Worm (Caenorhabditis elegans) whole organism, young adult: ENCODE results near the gene pgm-2.
A peak's percentile ranks its signal among the peaks of the same experiment; 100 is the strongest.

ENCODE experiments used
- D2030.7 ChIP-seq: fragments of 200-800 bp; sonication (Bioruptor generic); IDR thresholded peaks from 2 replicates; pipeline ENCODE4 v1.3.6; 2022; ENCODE audit warnings: missing genetic modification reagents, missing genetic modification characterization, missing compliant biosample characterization
- F23B12.7 ChIP-seq: sonication (generic microtip); optimal IDR thresholded peaks from 2 replicates; lab custom pipeline; 2017; ENCODE audit warnings: missing genetic modification characterization, mild to moderate bottlenecking, missing compliant biosample characterization, antibody characterized with exemption, moderate library complexity; ENCODE audit not compliant: insufficient read depth
- F33H1.4 ChIP-seq: fragments of 200-800 bp; sonication (Bioruptor generic); IDR thresholded peaks from 2 replicates; pipeline ENCODE4 v1.3.6; 2022; ENCODE audit warnings: missing genetic modification reagents, missing genetic modification characterization, missing compliant biosample characterization
- F49E8.2 ChIP-seq: sonication (generic microtip); optimal IDR thresholded peaks from 3 replicates; lab custom pipeline; 2017; ENCODE audit warnings: missing genetic modification characterization, mild to moderate bottlenecking, missing compliant biosample characterization, antibody characterized with exemption, moderate library complexity; ENCODE audit not compliant: insufficient read depth
- F57C9.4 ChIP-seq: sonication (generic microtip); optimal IDR thresholded peaks from 2 replicates; lab custom pipeline; 2017; ENCODE audit warnings: mild to moderate bottlenecking, missing genetic modification characterization, missing compliant biosample characterization
- K12H6.12 ChIP-seq: fragments of 200-800 bp; sonication (Bioruptor generic); optimal IDR thresholded peaks from 2 replicates; lab custom pipeline; 2018; ENCODE audit warnings: mild to moderate bottlenecking, missing genetic modification characterization, missing compliant biosample characterization
- T26A5.8 ChIP-seq: sonication (generic microtip); optimal IDR thresholded peaks from 2 replicates; lab custom pipeline; 2016; ENCODE audit warnings: missing genetic modification characterization, missing compliant biosample characterization
- Y53F4B.3 ChIP-seq: fragments of 200-800 bp; sonication (Bioruptor generic); IDR thresholded peaks from 2 replicates; pipeline ENCODE4 v1.3.6; 2022; ENCODE audit warnings: missing genetic modification reagents, missing genetic modification characterization, missing compliant biosample characterization
- Y79H2A.3 ChIP-seq: fragments of 200-800 bp; sonication (Bioruptor generic); conservative IDR thresholded peaks from 2 replicates; pipeline ENCODE4 v1.3.6; 2022; ENCODE audit warnings: missing genetic modification reagents, missing genetic modification characterization, missing compliant biosample characterization
- Y95B8A.8 ChIP-seq: fragments of 200-800 bp; sonication (Bioruptor generic); IDR thresholded peaks from 2 replicates; pipeline ENCODE4 v1.3.6; 2022; ENCODE audit warnings: missing genetic modification reagents, missing genetic modification characterization, missing compliant biosample characterization
- ZK185.1 ChIP-seq: sonication (generic microtip); optimal IDR thresholded peaks from 2 replicates; lab custom pipeline; 2016; ENCODE audit warnings: mild to moderate bottlenecking, missing genetic modification characterization, missing compliant biosample characterization; ENCODE audit not compliant: poor library complexity, severe bottlenecking
- ama-1 ChIP-seq, 3 experiments: fragments of 150-350 bp in 1 of 3; sonication (generic microtip) in 2 of 3; optimal IDR thresholded peaks; 2 replicates each; lab custom pipeline; 2014 to 2018; ENCODE audit warnings: missing biosample characterization in 2 of 3, missing genetic modification characterization in 2 of 3, missing genetic modification reagents in 2 of 3
- aptf-2 ChIP-seq: fragments of 200-800 bp; sonication (Bioruptor generic); conservative IDR thresholded peaks from 2 replicates; pipeline ENCODE4 v1.3.6; 2022; ENCODE audit warnings: missing genetic modification reagents, missing genetic modification characterization, missing compliant biosample characterization
- athp-1 ChIP-seq: sonication (generic microtip); optimal IDR thresholded peaks from 2 replicates; lab custom pipeline; 2017; ENCODE audit warnings: mild to moderate bottlenecking, missing genetic modification characterization, missing compliant biosample characterization
- attf-6 ChIP-seq: fragments of 200-800 bp; sonication (Bioruptor generic); IDR thresholded peaks from 2 replicates; pipeline ENCODE4 v1.3.6; 2022; ENCODE audit warnings: missing genetic modification reagents, missing genetic modification characterization, missing compliant biosample characterization
- ceh-79 ChIP-seq: sonication (generic microtip); optimal IDR thresholded peaks from 2 replicates; lab custom pipeline; 2017; ENCODE audit warnings: mild to moderate bottlenecking, missing genetic modification characterization, missing compliant biosample characterization
- chd-7 ChIP-seq: sonication (generic microtip); optimal IDR thresholded peaks from 2 replicates; lab custom pipeline; 2016; ENCODE audit warnings: mild to moderate bottlenecking, missing genetic modification characterization, moderate library complexity, missing compliant biosample characterization
- ekl-4 ChIP-seq: fragments of 200-800 bp; sonication (Bioruptor generic); IDR thresholded peaks from 2 replicates; pipeline ENCODE4 v1.3.6; 2022; ENCODE audit warnings: missing genetic modification reagents, missing genetic modification characterization, missing compliant biosample characterization
- fkh-3 ChIP-seq: sonication (generic microtip); optimal IDR thresholded peaks from 2 replicates; lab custom pipeline; 2016; ENCODE audit warnings: mild to moderate bottlenecking, missing genetic modification characterization, missing compliant biosample characterization
- gei-17 ChIP-seq: fragments of 200-800 bp; sonication (Bioruptor generic); optimal IDR thresholded peaks from 2 replicates; lab custom pipeline; 2018; ENCODE audit warnings: mild to moderate bottlenecking, missing genetic modification characterization, missing compliant biosample characterization
- hmg-1.2 ChIP-seq: fragments of 200-800 bp; sonication (Bioruptor generic); IDR thresholded peaks from 2 replicates; pipeline ENCODE4 v1.3.6; 2022; ENCODE audit warnings: missing genetic modification reagents, missing genetic modification characterization, missing compliant biosample characterization
- hmg-20 ChIP-seq: fragments of 200-800 bp; sonication (Bioruptor generic); IDR thresholded peaks from 2 replicates; pipeline ENCODE4 v1.3.6; 2022; ENCODE audit warnings: missing genetic modification reagents, missing genetic modification characterization, missing compliant biosample characterization
- let-526 ChIP-seq: fragments of 200-800 bp; sonication (Bioruptor generic); IDR thresholded peaks from 2 replicates; pipeline ENCODE4 v1.3.6; 2022; ENCODE audit warnings: missing genetic modification reagents, missing genetic modification characterization, missing compliant biosample characterization
- lin-35 ChIP-seq, 3 experiments: fragments of 150-350 bp in 2 of 3; sonication (generic microtip) in 1 of 3; optimal IDR thresholded peaks; 2 replicates each; lab custom pipeline; 2014 to 2018; ENCODE audit warnings: missing biosample characterization in 3 of 3, missing genetic modification characterization in 3 of 3, missing genetic modification reagents in 3 of 3
- lin-40 ChIP-seq: sonication (generic microtip); optimal IDR thresholded peaks from 2 replicates; lab custom pipeline; 2016; ENCODE audit warnings: missing genetic modification characterization, mild to moderate bottlenecking, missing compliant biosample characterization, missing genotype, missing genetic modification reagents
- madf-3 ChIP-seq: fragments of 200-800 bp; sonication (Bioruptor generic); IDR thresholded peaks from 2 replicates; pipeline ENCODE4 v1.3.6; 2022; ENCODE audit warnings: missing genetic modification reagents, missing genetic modification characterization, missing compliant biosample characterization
- madf-8 ChIP-seq: fragments of 200-800 bp; sonication (Bioruptor generic); conservative IDR thresholded peaks from 2 replicates; pipeline ENCODE4 v1.3.6; 2022; ENCODE audit warnings: missing genetic modification reagents, missing genetic modification characterization, missing compliant biosample characterization
- nfya-1 ChIP-seq: sonication (generic microtip); optimal IDR thresholded peaks from 2 replicates; lab custom pipeline; 2017; ENCODE audit warnings: antibody characterized with exemption, missing compliant biosample characterization, missing genetic modification characterization, borderline replicate concordance; ENCODE audit not compliant: insufficient read depth
- nhr-90 ChIP-seq: sonication (generic microtip); optimal IDR thresholded peaks from 2 replicates; lab custom pipeline; 2016; ENCODE audit warnings: missing genotype, mild to moderate bottlenecking, missing genetic modification characterization, missing compliant biosample characterization
- pbrm-1 ChIP-seq: fragments of 200-800 bp; sonication (Bioruptor generic); IDR thresholded peaks from 2 replicates; pipeline ENCODE4 v1.3.6; 2022; ENCODE audit warnings: missing genetic modification reagents, missing genetic modification characterization, missing compliant biosample characterization
- rcor-1 ChIP-seq: fragments of 200-800 bp; sonication (Bioruptor generic); IDR thresholded peaks from 2 replicates; pipeline ENCODE4 v1.3.6; 2022; ENCODE audit warnings: missing genetic modification reagents, missing genetic modification characterization, missing compliant biosample characterization
- rec-8 ChIP-seq, 2 experiments: sonication (generic microtip); optimal IDR thresholded peaks; 2 replicates each; lab custom pipeline; 2016; ENCODE audit warnings: mild to moderate bottlenecking in 2 of 2, missing genetic modification characterization in 2 of 2, missing genetic modification reagents in 2 of 2, missing genotype in 2 of 2, missing biosample characterization in 1 of 2, missing compliant biosample characterization in 1 of 2, moderate library complexity in 1 of 2
- rpc-1 ChIP-seq, 2 experiments: fragments of 150-350 bp in 1 of 2; sonication (generic microtip) in 1 of 2; optimal IDR thresholded peaks; 2 replicates each; lab custom pipeline; 2014 to 2018; ENCODE audit warnings: missing biosample characterization in 1 of 2, missing genetic modification characterization in 1 of 2, missing genetic modification reagents in 1 of 2, missing genotype in 1 of 2
- sea-2 ChIP-seq: fragments of 200-800 bp; sonication (Bioruptor generic); IDR thresholded peaks from 2 replicates; pipeline ENCODE4 v1.3.6; 2022; ENCODE audit warnings: missing genetic modification characterization, missing compliant biosample characterization
- snpc-1.1 ChIP-seq: sonication (generic microtip); optimal IDR thresholded peaks from 2 replicates; lab custom pipeline; 2017; ENCODE audit warnings: missing genetic modification characterization, mild to moderate bottlenecking, missing compliant biosample characterization, antibody characterized with exemption, moderate library complexity, missing genotype, missing genetic modification reagents; ENCODE audit not compliant: insufficient read depth
- snpc-1.3 ChIP-seq: sonication (generic microtip); optimal IDR thresholded peaks from 2 replicates; lab custom pipeline; 2017; ENCODE audit warnings: missing genetic modification characterization, mild to moderate bottlenecking, missing compliant biosample characterization, antibody characterized with exemption, moderate library complexity, missing genotype, missing genetic modification reagents; ENCODE audit not compliant: insufficient read depth
- snpc-3.4 ChIP-seq: sonication (generic microtip); optimal IDR thresholded peaks from 2 replicates; lab custom pipeline; 2017; ENCODE audit warnings: missing genetic modification characterization, mild to moderate bottlenecking, missing compliant biosample characterization, antibody characterized with exemption, moderate library complexity, missing genotype, missing genetic modification reagents
- xnd-1 ChIP-seq: sonication (generic microtip); optimal IDR thresholded peaks from 2 replicates; lab custom pipeline; 2016; ENCODE audit warnings: missing genotype, missing genetic modification reagents, missing genetic modification characterization, missing compliant biosample characterization
- ztf-26 ChIP-seq: sonication (generic microtip); optimal IDR thresholded peaks from 2 replicates; lab custom pipeline; 2017; ENCODE audit warnings: missing genetic modification characterization, missing compliant biosample characterization

The pgm-2 gene

ce11 chrIII:13328911-13329310 is 29.7 kb downstream of the pgm-2 start:
- TF ChIP-seq hmg-20 (GFP tag; lab: Robert Waterston, UW) (no peak), gei-17 (no peak), rec-8 (tag; optimal IDR thresholded peaks at IDR 0.05; lab: Kevin White, UChicago) (no peak), F23B12.7 (tag; lab: Kevin White, UChicago) (no peak), Y79H2A.3 (GFP tag; lab: Robert Waterston, UW) (no peak)

- TF ChIP-seq rcor-1 (GFP tag; lab: Robert Waterston, UW) (no peak), pbrm-1 (no peak), F57C9.4 (tag; lab: Kevin White, UChicago) (no peak), madf-3 (GFP tag; lab: Robert Waterston, UW) (no peak), T26A5.8 (no peak), sea-2 (no peak), Y95B8A.8 (GFP tag; lab: Robert Waterston, UW) (no peak), nfya-1 (tag; lab: Kevin White, UChicago) (no peak), rpc-1 (optimal IDR thresholded peaks at IDR 0.05; lab: Kevin White, UChicago) (no peak), rpc-1 (tag; optimal IDR thresholded peaks at IDR 0.05; lab: Kevin White, UChicago) (no peak), gei-17 (no peak), chd-7 (tag; lab: Kevin White, UChicago) (no peak)
Observed at ce11 chrIII:13333754-13334153, 34.6 kb downstream of the pgm-2 start, which contains the start of gene sdz-20. Gene sdz-20, plus strand, starts transcription at chrIII:13334054.

- TF ChIP-seq fkh-3 (tag; lab: Kevin White, UChicago) (no peak), Y53F4B.3 (no peak), lin-40 (tag; lab: Kevin White, UChicago) (no peak), K12H6.12 (tag; lab: Kevin White, UChicago) (no peak), ZK185.1 (tag; lab: Kevin White, UChicago) (no peak), let-526 (GFP tag; lab: Robert Waterston, UW) (no peak), attf-6 (GFP tag; lab: Robert Waterston, UW) (no peak), D2030.7 (GFP tag; lab: Robert Waterston, UW) (no peak), ztf-26 (no peak), F49E8.2 (tag; lab: Kevin White, UChicago) (no peak), athp-1 (no peak), ama-1 (optimal IDR thresholded peaks at IDR 0.05; lab: Kevin White, UChicago) (no peak), ama-1 (GFP tag; optimal IDR thresholded peaks at IDR 0.05; lab: Kevin White, UChicago) (no peak), F33H1.4 (GFP tag; lab: Robert Waterston, UW) (no peak), madf-8 (GFP tag; lab: Robert Waterston, UW) (no peak)
Observed at ce11 chrIII:13339672-13340071, 40.5 kb downstream of the pgm-2 start, which contains the start of gene F53A2.3. Gene F53A2.3, minus strand, starts transcription at chrIII:13339772.

- TF ChIP-seq Y79H2A.3 (GFP tag; lab: Robert Waterston, UW), result no peak
- no peak for TF ChIP-seq ceh-79 (tag; lab: Kevin White, UChicago)
- peak in 1 of 3 experiments; percentile 21 for TF ChIP-seq lin-35 (GFP tag; optimal IDR thresholded peaks at IDR 0.05; lab: Kevin White, UChicago)
- no peak for TF ChIP-seq nhr-90 (tag; lab: Kevin White, UChicago)
- no peak for TF ChIP-seq snpc-1.1 (tag; lab: Kevin White, UChicago)
- no peak; the same call in 1 of the 2 replicates for TF ChIP-seq madf-8 (GFP tag; lab: Robert Waterston, UW)
- TF ChIP-seq athp-1, result no peak
- TF ChIP-seq F23B12.7 (tag; lab: Kevin White, UChicago), result peak; percentile 0
- no peak for TF ChIP-seq snpc-1.3
- TF ChIP-seq ekl-4 (GFP tag; lab: Robert Waterston, UW), result peak; percentile 55; the same call in 1 of the 2 replicates
- no peak for TF ChIP-seq aptf-2
- no peak for TF ChIP-seq snpc-3.4 (tag; lab: Kevin White, UChicago)
- TF ChIP-seq hmg-1.2 (GFP tag; lab: Robert Waterston, UW), result peak; percentile 35; the same call in 1 of the 2 replicates
- no peak for TF ChIP-seq nfya-1 (tag; lab: Kevin White, UChicago)
- no peak for TF ChIP-seq attf-6 (GFP tag; lab: Robert Waterston, UW)
- TF ChIP-seq F33H1.4 (GFP tag; lab: Robert Waterston, UW), result no peak; the same call in 1 of the 2 replicates
- peak; percentile 41 for TF ChIP-seq xnd-1
- TF ChIP-seq rcor-1 (GFP tag; lab: Robert Waterston, UW), result 0 out of 2 replicates have a peak, but pooled peaks have one; percentile 28
Observed at ce11 chrIII:13340504-13341274, 41.5 kb downstream of the pgm-2 start.
